Fruit fly (Drosophila melanogaster) whole organism, adult: ENCODE measurements around the gene CG31897.

Source experiments
- CG11617 ChIP-seq: fragments of 200-800 bp; sonication (Bioruptor generic); optimal IDR thresholded peaks from 2 replicates; lab custom pipeline; 2017; ENCODE audit warnings: mild to moderate bottlenecking, missing biosample characterization, missing genetic modification reagents, missing genetic modification characterization
- CG12768 ChIP-seq: fragments of 200-800 bp; sonication (Bioruptor generic); optimal IDR thresholded peaks from 2 replicates; lab custom pipeline; 2017; ENCODE audit warnings: missing biosample characterization, missing genetic modification characterization, mild to moderate bottlenecking, moderate library complexity, missing genetic modification reagents
- CG14711 ChIP-seq: fragments of 200-800 bp; sonication (Bioruptor generic); optimal IDR thresholded peaks from 2 replicates; lab custom pipeline; 2018; ENCODE audit warnings: missing biosample characterization, mild to moderate bottlenecking, missing genetic modification characterization, moderate library complexity
- CG1620 ChIP-seq: fragments of 200-800 bp; sonication (Bioruptor generic); optimal IDR thresholded peaks from 2 replicates; lab custom pipeline; 2016; ENCODE audit warnings: missing biosample characterization, missing genetic modification characterization
- CG33017 ChIP-seq: fragments of 200-800 bp; sonication (Bioruptor generic); optimal IDR thresholded peaks from 2 replicates; lab custom pipeline; 2018; ENCODE audit warnings: missing biosample characterization, mild to moderate bottlenecking, missing genetic modification characterization, moderate library complexity
- CG5204 ChIP-seq: fragments of 200-800 bp; sonication (Bioruptor generic); optimal IDR thresholded peaks from 2 replicates; lab custom pipeline; 2016; ENCODE audit warnings: missing biosample characterization, missing genetic modification characterization
- CG7045 ChIP-seq: fragments of 200-800 bp; sonication (Bioruptor generic); optimal IDR thresholded peaks from 2 replicates; lab custom pipeline; 2017; ENCODE audit warnings: missing biosample characterization, mild to moderate bottlenecking, missing genetic modification characterization
- CG7101 ChIP-seq: fragments of 200-800 bp; sonication (Bioruptor generic); optimal IDR thresholded peaks from 2 replicates; lab custom pipeline; 2018; ENCODE audit warnings: missing biosample characterization, mild to moderate bottlenecking, missing genetic modification characterization, moderate library complexity
- Clk ChIP-seq: fragments of 200-800 bp; sonication (Bioruptor generic); optimal IDR thresholded peaks from 2 replicates; lab custom pipeline; 2017; ENCODE audit warnings: missing biosample characterization, missing genetic modification characterization
- Crg-1 ChIP-seq: fragments of 200-800 bp; sonication (Bioruptor generic); optimal IDR thresholded peaks from 2 replicates; lab custom pipeline; 2016; ENCODE audit warnings: missing biosample characterization, missing genetic modification characterization
- Hr96 ChIP-seq: fragments of 200-800 bp; sonication (Bioruptor generic); optimal IDR thresholded peaks from 2 replicates; lab custom pipeline; 2016; ENCODE audit warnings: missing biosample characterization, missing genetic modification characterization
- Mnt ChIP-seq: fragments of 200-800 bp; sonication (Bioruptor generic); optimal IDR thresholded peaks from 2 replicates; lab custom pipeline; 2016; ENCODE audit warnings: missing biosample characterization, mild to moderate bottlenecking, missing genetic modification characterization
- bab1 ChIP-seq: fragments of 200-800 bp; sonication (Bioruptor generic); optimal IDR thresholded peaks from 3 replicates; lab custom pipeline; 2019; ENCODE audit warnings: missing biosample characterization, mild to moderate bottlenecking, missing genetic modification characterization, moderate library complexity
- cic ChIP-seq: fragments of 200-800 bp; sonication (Bioruptor generic); optimal IDR thresholded peaks from 2 replicates; lab custom pipeline; 2017; ENCODE audit warnings: missing biosample characterization, mild to moderate bottlenecking, missing genetic modification characterization, moderate library complexity
- cnc ChIP-seq, 2 experiments: fragments of >200 bp; optimal IDR thresholded peaks; 2 replicates each; lab custom pipeline; 2017
- kay ChIP-seq: fragments of 200-800 bp; sonication (Bioruptor generic); peaks from one replicate; lab custom pipeline; 2016; ENCODE audit warnings: missing biosample characterization, missing genetic modification characterization, borderline replicate concordance
- ovo ChIP-seq: fragments of 200-800 bp; sonication (Bioruptor generic); optimal IDR thresholded peaks from 2 replicates; lab custom pipeline; 2016; ENCODE audit warnings: missing biosample characterization, missing genetic modification characterization
- pad ChIP-seq: fragments of 200-800 bp; sonication (Bioruptor generic); optimal IDR thresholded peaks from 3 replicates; lab custom pipeline; 2017; ENCODE audit warnings: missing biosample characterization, missing genetic modification characterization, mild to moderate bottlenecking, moderate library complexity, missing genetic modification reagents
- tj ChIP-seq: fragments of 200-800 bp; sonication (Bioruptor generic); optimal IDR thresholded peaks from 3 replicates; lab custom pipeline; 2017; ENCODE audit warnings: missing biosample characterization, mild to moderate bottlenecking, missing genetic modification characterization, moderate library complexity
- toe ChIP-seq: fragments of 200-800 bp; sonication (Bioruptor generic); optimal IDR thresholded peaks from 2 replicates; lab custom pipeline; 2016; ENCODE audit warnings: missing biosample characterization, missing genetic modification characterization

The CG31897 gene

dm6 chr2L:8488735-8489134 is 46.5 kb downstream of the CG31897 start, which contains the start of gene CG13088:
Gene CG13088 (plus strand): TSS chr2L:8488981.
- TF ChIP-seq toe (GFP tag; lab: Kevin White, UChicago) = peak; percentile 53
- no peak for TF ChIP-seq cnc (optimal IDR thresholded peaks at IDR 0.05; lab: Kevin White, UChicago)
- TF ChIP-seq bab1 (GFP tag; lab: Kevin White, UChicago) = peak; percentile 42
- no peak for TF ChIP-seq Clk (GFP tag; lab: Kevin White, UChicago)
- no peak for TF ChIP-seq CG11617 (GFP tag; lab: Kevin White, UChicago)
- TF ChIP-seq CG5204 (GFP tag; lab: Kevin White, UChicago) = peak; percentile 39
- TF ChIP-seq CG7101 (tag; lab: Kevin White, UChicago) = peak; percentile 68
- peak; percentile 31 for TF ChIP-seq CG14711 (tag; lab: Kevin White, UChicago)
- peak; percentile 56 for TF ChIP-seq Crg-1
- TF ChIP-seq tj (GFP tag; lab: Kevin White, UChicago) = no peak
- no peak for TF ChIP-seq cic (GFP tag; lab: Kevin White, UChicago)
- peak; percentile 67 for TF ChIP-seq CG1620
- TF ChIP-seq CG12768 (GFP tag; lab: Kevin White, UChicago) = no peak
- TF ChIP-seq CG33017 = no peak
- TF ChIP-seq Mnt (GFP tag; lab: Kevin White, UChicago) = peak; percentile 66
- peak; percentile 48 for TF ChIP-seq pad (GFP tag; lab: Kevin White, UChicago)
- no peak for TF ChIP-seq CG7045
- peak; percentile 42 for TF ChIP-seq ovo
- no peak for TF ChIP-seq Hr96 (GFP tag; lab: Kevin White, UChicago)
- TF ChIP-seq kay (GFP tag; lab: Kevin White, UChicago) = no peak

dm6 chr2L:8490439-8490838 is 48.2 kb downstream of the CG31897 start, which contains the start of gene CG43400:
Gene CG43400 (plus strand): TSS chr2L:8490739.
- TF ChIP-seq kay (GFP tag; lab: Kevin White, UChicago) = peak; percentile 82
- no peak for TF ChIP-seq tj (GFP tag; lab: Kevin White, UChicago)
- no peak for TF ChIP-seq ovo
- TF ChIP-seq cnc (optimal IDR thresholded peaks at IDR 0.05; lab: Kevin White, UChicago) = no peak
- no peak for TF ChIP-seq cic (GFP tag; lab: Kevin White, UChicago)
- no peak for TF ChIP-seq CG11617 (GFP tag; lab: Kevin White, UChicago)
- no peak for TF ChIP-seq CG1620
